Worm (Caenorhabditis elegans) whole organism, early embryonic: Measurements from ENCODE around the gene ifa-1.

Source experiments
- F13C5.2 ChIP-seq: sonication (generic microtip); optimal IDR thresholded peaks from 2 replicates; lab custom pipeline; 2017; ENCODE audit warnings: mild to moderate bottlenecking, missing genetic modification characterization, inconsistent platforms, missing compliant biosample characterization
- ama-1 ChIP-seq: fragments of 150-350 bp; optimal IDR thresholded peaks from 2 replicates; lab custom pipeline; 2014
- ceh-13 ChIP-seq: fragments of 200-800 bp; sonication (Bioruptor generic); optimal IDR thresholded peaks from 2 replicates; lab custom pipeline; 2018; ENCODE audit warnings: mild to moderate bottlenecking, missing genetic modification characterization, missing compliant biosample characterization
- ceh-36 ChIP-seq: sonication (generic microtip); optimal IDR thresholded peaks from 2 replicates; lab custom pipeline; 2016; ENCODE audit warnings: missing genetic modification characterization, inconsistent platforms, missing compliant biosample characterization
- flt-1 ChIP-seq: fragments of 200-800 bp; sonication (Bioruptor generic); IDR thresholded peaks from 2 replicates; pipeline ENCODE4 v1.3.6; 2022; ENCODE audit warnings: missing genetic modification characterization, missing compliant biosample characterization
- tra-4 ChIP-seq: sonication (generic microtip); optimal IDR thresholded peaks from 2 replicates; lab custom pipeline; 2017; ENCODE audit warnings: missing genetic modification characterization, missing compliant biosample characterization

DNA sequence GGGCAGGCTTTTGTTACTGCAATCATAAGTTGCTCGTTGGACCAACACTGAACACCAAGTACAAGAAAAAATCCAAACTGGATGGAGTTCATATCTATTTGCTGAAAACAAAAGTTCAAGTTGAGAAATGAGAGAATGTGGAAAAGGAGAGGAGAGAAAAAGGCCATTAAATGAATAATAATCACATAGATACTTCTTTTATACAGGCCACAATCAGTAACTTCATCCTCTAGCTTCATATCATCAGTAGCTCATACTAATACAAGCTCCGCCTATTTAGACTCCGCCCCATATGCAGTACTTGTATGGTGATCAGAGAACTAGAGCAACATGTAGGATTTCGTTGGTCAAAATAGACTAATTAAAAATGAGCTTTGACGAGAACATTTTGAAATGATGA, 8.3 kb downstream of the ifa-1 start, which contains the start of gene F38B2.2:
- TF ChIP-seq tra-4 (tag; lab: Kevin White, UChicago) (no peak), ama-1 (lab: Kevin White, UChicago) (no peak), ceh-13 (GFP tag; lab: Kevin White, UChicago) (no peak), ceh-36 (tag; lab: Kevin White, UChicago) (no peak), flt-1 (GFP tag; lab: Robert Waterston, UW) (no peak), F13C5.2 (tag; lab: Kevin White, UChicago) (no peak)
